3 fruit fly cellular contexts compared by ENCODE assay signal in genomic region chr2L:2184129-2184528, dm6.
TF ChIP-seq lines count a peak whose summit lies in the region.

No protein-coding gene starts in this region.

- TF ChIP-seq CTCF in whole organism, embryonic (GFP tag; optimal IDR thresholded peaks at IDR 0.05; lab: Kevin White, UChicago), result no peak

TF ChIP-seq in whole organism, embryonic, 481 proteins besides CTCF, POLR2A, EP300 and RAD21:
- no peak for TF ChIP-seq shn (GFP tag; optimal IDR thresholded peaks at IDR 0.05; lab: Kevin White, UChicago)
- no peak for TF ChIP-seq fd3F (GFP tag; optimal IDR thresholded peaks at IDR 0.05; lab: Kevin White, UChicago)
- TF ChIP-seq tio (GFP tag; optimal IDR thresholded peaks at IDR 0.05; lab: Kevin White, UChicago), result no peak
- TF ChIP-seq CG3407 (GFP tag; optimal IDR thresholded peaks at IDR 0.05; lab: Kevin White, UChicago), result no peak
- peak in 1 of 2 experiments; percentile 86 for TF ChIP-seq Pdp1 (GFP tag; optimal IDR thresholded peaks at IDR 0.05; lab: Kevin White, UChicago)
- no peak for TF ChIP-seq trem (tag; optimal IDR thresholded peaks at IDR 0.05; lab: Kevin White, UChicago)
- no peak for TF ChIP-seq CG31441 (GFP tag; IDR thresholded peaks at IDR 0.05; lab: Robert Waterston, UW)
- TF ChIP-seq nerfin-1 (tag; optimal IDR thresholded peaks at IDR 0.05; lab: Kevin White, UChicago), result no peak
- TF ChIP-seq CG11456 (GFP tag; IDR thresholded peaks at IDR 0.05; lab: Robert Waterston, UW), result 0 out of 3 replicates have a peak, but pooled peaks have one; percentile 11
- TF ChIP-seq Optix (GFP tag; IDR thresholded peaks at IDR 0.05; lab: Robert Waterston, UW), result no peak
- TF ChIP-seq al (GFP tag; IDR thresholded peaks at IDR 0.05; lab: Robert Waterston, UW), result no peak
- TF ChIP-seq unc-4 (GFP tag; IDR thresholded peaks at IDR 0.05; lab: Robert Waterston, UW; ENCODE audit: partially characterized antibody), result no peak
- no peak for TF ChIP-seq CG8359 (GFP tag; optimal IDR thresholded peaks at IDR 0.05; lab: Kevin White, UChicago; ENCODE audit: borderline replicate concordance)
- no peak for TF ChIP-seq cwo (GFP tag; optimal IDR thresholded peaks at IDR 0.05; lab: Kevin White, UChicago)
- TF ChIP-seq Drgx (GFP tag; IDR thresholded peaks at IDR 0.05; lab: Robert Waterston, UW), result peak; percentile 16; the same call in 1 of the 2 replicates
- TF ChIP-seq danr (GFP tag; IDR thresholded peaks at IDR 0.05; lab: Robert Waterston, UW), result no peak
- no peak for TF ChIP-seq Bgb (GFP tag; IDR thresholded peaks at IDR 0.05; lab: Robert Waterston, UW; ENCODE audit: partially characterized antibody)
- no peak for TF ChIP-seq so (GFP tag; IDR thresholded peaks at IDR 0.05; lab: Robert Waterston, UW)
- no peak for TF ChIP-seq ara (GFP tag; IDR thresholded peaks at IDR 0.05; lab: Robert Waterston, UW)
- TF ChIP-seq CG12219 (GFP tag; optimal IDR thresholded peaks at IDR 0.05; lab: Kevin White, UChicago), result no peak
- TF ChIP-seq ci (GFP tag; IDR thresholded peaks at IDR 0.05; lab: Robert Waterston, UW), result no peak
- TF ChIP-seq peb (GFP tag; IDR thresholded peaks at IDR 0.05; lab: Robert Waterston, UW), result no peak
- TF ChIP-seq CG3726 (GFP tag; IDR thresholded peaks at IDR 0.05; lab: Robert Waterston, UW), result no peak
- TF ChIP-seq NC2β (GFP tag; optimal IDR thresholded peaks at IDR 0.05; lab: Kevin White, UChicago), result no peak
- no peak for TF ChIP-seq CG1602 (GFP tag; optimal IDR thresholded peaks at IDR 0.05; lab: Kevin White, UChicago)
- no peak for TF ChIP-seq bbx (GFP tag; IDR thresholded peaks at IDR 0.05; lab: Robert Waterston, UW; ENCODE audit: partially characterized antibody)
- no peak for TF ChIP-seq Sin3A (optimal IDR thresholded peaks at IDR 0.05; lab: Kevin White, UChicago)
- TF ChIP-seq jing (GFP tag; optimal IDR thresholded peaks at IDR 0.05; lab: Kevin White, UChicago), result no peak
- no peak for TF ChIP-seq CG34224 (GFP tag; IDR thresholded peaks at IDR 0.05; lab: Robert Waterston, UW; ENCODE audit: partially characterized antibody)
- no peak for TF ChIP-seq Hand (GFP tag; optimal IDR thresholded peaks at IDR 0.05; lab: Kevin White, UChicago)
- peak; percentile 61 for TF ChIP-seq sens (GFP tag; lab: Kevin White, UChicago)

TF ChIP-seq in whole organism, prepupa, 60 proteins besides CTCF, POLR2A, EP300 and RAD21 (continues in another document):
- TF ChIP-seq CG10669 (GFP tag; optimal IDR thresholded peaks at IDR 0.05; lab: Kevin White, UChicago) (no peak), Smox (GFP tag; optimal IDR thresholded peaks at IDR 0.05; lab: Kevin White, UChicago) (no peak), CG8119 (GFP tag; IDR thresholded peaks at IDR 0.05; lab: Robert Waterston, UW) (peak; percentile 28; the same call in 1 of the 3 replicates), CG6276 (GFP tag; optimal IDR thresholded peaks at IDR 0.05; lab: Kevin White, UChicago) (peak; percentile 30), CG6792 (GFP tag; optimal IDR thresholded peaks at IDR 0.05; lab: Kevin White, UChicago) (no peak), CG31627 (GFP tag; optimal IDR thresholded peaks at IDR 0.05; lab: Kevin White, UChicago) (peak; percentile 22), lz (GFP tag; optimal IDR thresholded peaks at IDR 0.05; lab: Kevin White, UChicago) (no peak), Hr38 (GFP tag; optimal IDR thresholded peaks at IDR 0.05; lab: Kevin White, UChicago) (peak; percentile 25), dac (GFP tag; optimal IDR thresholded peaks at IDR 0.05; lab: Kevin White, UChicago) (no peak), CG8632 (GFP tag; optimal IDR thresholded peaks at IDR 0.05; lab: Kevin White, UChicago) (no peak), topi (GFP tag; optimal IDR thresholded peaks at IDR 0.05; lab: Kevin White, UChicago) (no peak), Eip93F (GFP tag; optimal IDR thresholded peaks at IDR 0.05; lab: Kevin White, UChicago) (no peak), CG10631 (GFP tag; optimal IDR thresholded peaks at IDR 0.05; lab: Kevin White, UChicago) (no peak), CG9139 (GFP tag; optimal IDR thresholded peaks at IDR 0.05; lab: Kevin White, UChicago) (no peak), net (GFP tag; optimal IDR thresholded peaks at IDR 0.05; lab: Kevin White, UChicago) (no peak), CG6854 (GFP tag; optimal IDR thresholded peaks at IDR 0.05; lab: Kevin White, UChicago) (no peak), CG3032 (tag; optimal IDR thresholded peaks at IDR 0.05; lab: Kevin White, UChicago) (no peak), fkh (GFP tag; optimal IDR thresholded peaks at IDR 0.05; lab: Kevin White, UChicago) (no peak), CG7368 (GFP tag; optimal IDR thresholded peaks at IDR 0.05; lab: Kevin White, UChicago) (no peak), Eip78C (GFP tag; lab: Kevin White, UChicago) (peak; percentile 64), Sox15 (GFP tag; optimal IDR thresholded peaks at IDR 0.05; lab: Kevin White, UChicago) (no peak), dsx (GFP tag; optimal IDR thresholded peaks at IDR 0.05; lab: Kevin White, UChicago; ENCODE audit: poor library complexity, severe bottlenecking) (no peak), CG32006 (GFP tag; optimal IDR thresholded peaks at IDR 0.05; lab: Kevin White, UChicago) (no peak), Lpt (GFP tag; optimal IDR thresholded peaks at IDR 0.05; lab: Kevin White, UChicago) (no peak), ss (GFP tag; optimal IDR thresholded peaks at IDR 0.05; lab: Kevin White, UChicago) (no peak), Met (GFP tag; optimal IDR thresholded peaks at IDR 0.05; lab: Kevin White, UChicago) (no peak), eg (GFP tag; IDR thresholded peaks at IDR 0.05; lab: Robert Waterston, UW) (peak; percentile 72), Hr4 (GFP tag; optimal IDR thresholded peaks at IDR 0.05; lab: Kevin White, UChicago) (peak; percentile 32), CG11762 (GFP tag; optimal IDR thresholded peaks at IDR 0.05; lab: Kevin White, UChicago; ENCODE audit: insufficient read depth) (no peak), Sox102F (GFP tag; optimal IDR thresholded peaks at IDR 0.05; lab: Kevin White, UChicago) (peak; percentile 11), spab (GFP tag; optimal IDR thresholded peaks at IDR 0.05; lab: Kevin White, UChicago) (no peak), CG1621 (tag; optimal IDR thresholded peaks at IDR 0.05; lab: Kevin White, UChicago) (no peak), vri (GFP tag; optimal IDR thresholded peaks at IDR 0.05; lab: Kevin White, UChicago) (no peak), svp (GFP tag; lab: Kevin White, UChicago) (no peak)

TF ChIP-seq in whole organism, pupa, 21 proteins besides CTCF, POLR2A, EP300 and RAD21:
- peak; percentile 21 for TF ChIP-seq CG8301 (tag; optimal IDR thresholded peaks at IDR 0.05; lab: Kevin White, UChicago)
- TF ChIP-seq CG15710 (tag; optimal IDR thresholded peaks at IDR 0.05; lab: Kevin White, UChicago), result no peak
- TF ChIP-seq CG12605 (GFP tag; IDR thresholded peaks at IDR 0.05; lab: Robert Waterston, UW), result peak; percentile 28; the same call in 1 of the 2 replicates
- peak; percentile 72 for TF ChIP-seq Ets98B (GFP tag; IDR thresholded peaks at IDR 0.05; lab: Robert Waterston, UW)
- TF ChIP-seq CG32121 (GFP tag; IDR thresholded peaks at IDR 0.05; lab: Robert Waterston, UW), result 0 out of 2 replicates have a peak, but pooled peaks have one; percentile 25
- no peak for TF ChIP-seq CG13204 (GFP tag; optimal IDR thresholded peaks at IDR 0.05; lab: Kevin White, UChicago)
- TF ChIP-seq Pif1B (GFP tag; optimal IDR thresholded peaks at IDR 0.05; lab: Kevin White, UChicago), result no peak
- TF ChIP-seq gl (tag; optimal IDR thresholded peaks at IDR 0.05; lab: Kevin White, UChicago), result no peak
- peak; percentile 31; the same call in 1 of the 3 replicates for TF ChIP-seq fd96Ca (GFP tag; IDR thresholded peaks at IDR 0.05; lab: Robert Waterston, UW)
- peak; percentile 67; the same call in 2 of the 3 replicates for TF ChIP-seq CG4496 (GFP tag; IDR thresholded peaks at IDR 0.05; lab: Robert Waterston, UW)
- no peak for TF ChIP-seq CG17806 (tag; optimal IDR thresholded peaks at IDR 0.05; lab: Kevin White, UChicago)

Comparison
In these comparisons a context has a peak if more than half of its experiments do, and no peak if none do; other contexts are left out.
1. Of the 7 proteins assayed by ChIP-seq in both whole organism, embryonic and whole organism, prepupa: peak only in whole organism, embryonic: none; only in whole organism, prepupa: Hr39 and Sox102F; in both: none; in neither: 5.